Worm (Caenorhabditis elegans) whole organism, mixed stage, embryonic: ENCODE results near the gene fbxc-30.
"Not testable (repeated sequence)": the region's sequence is repeated elsewhere in the genome, so short reads cannot be mapped to it uniquely, and the experiment has no call there.

Source experiments
- M03D4.4 ChIP-seq: sonication (generic microtip); optimal IDR thresholded peaks from 2 replicates; lab custom pipeline; 2017; ENCODE audit warnings: mild to moderate bottlenecking, missing genetic modification characterization, missing compliant biosample characterization
- bed-3 ChIP-seq: fragments of 200-800 bp; sonication (Bioruptor generic); optimal IDR thresholded peaks from 3 replicates; lab custom pipeline; 2018; ENCODE audit warnings: mild to moderate bottlenecking, missing genetic modification characterization, moderate library complexity, missing compliant biosample characterization
- blmp-1 ChIP-seq: fragments of 150-350 bp; optimal IDR thresholded peaks from 2 replicates; lab custom pipeline; 2014; ENCODE audit warnings: missing biosample characterization, missing genetic modification characterization
- ceh-39 ChIP-seq: fragments of 150-350 bp; optimal IDR thresholded peaks from 2 replicates; lab custom pipeline; 2014; ENCODE audit warnings: missing biosample characterization, missing genetic modification characterization
- ceh-43 ChIP-seq: fragments of 200-800 bp; sonication (Bioruptor generic); optimal IDR thresholded peaks from 2 replicates; lab custom pipeline; 2018; ENCODE audit warnings: mild to moderate bottlenecking, missing genetic modification characterization, moderate library complexity, missing compliant biosample characterization
- ceh-83 ChIP-seq: fragments of 200-800 bp; sonication (Bioruptor generic); optimal IDR thresholded peaks from 2 replicates; lab custom pipeline; 2018; ENCODE audit warnings: mild to moderate bottlenecking, missing genetic modification characterization, missing compliant biosample characterization
- ces-1 ChIP-seq: fragments of 150-350 bp; optimal IDR thresholded peaks from 2 replicates; lab custom pipeline; 2014; ENCODE audit warnings: missing biosample characterization, missing genetic modification reagents, missing genetic modification characterization
- cnd-1 ChIP-seq: fragments of 200-800 bp; sonication (Bioruptor generic); optimal IDR thresholded peaks from 2 replicates; lab custom pipeline; 2018; ENCODE audit warnings: mild to moderate bottlenecking, missing genetic modification characterization, missing compliant biosample characterization
- elt-1 ChIP-seq: sonication (generic microtip); optimal IDR thresholded peaks from 2 replicates; lab custom pipeline; 2017; ENCODE audit warnings: missing genetic modification characterization, mild to moderate bottlenecking, missing compliant biosample characterization, antibody characterized with exemption, moderate library complexity, borderline replicate concordance; ENCODE audit not compliant: insufficient read depth
- ham-2 ChIP-seq: fragments of 200-800 bp; sonication (Bioruptor generic); optimal IDR thresholded peaks from 2 replicates; lab custom pipeline; 2018; ENCODE audit warnings: mild to moderate bottlenecking, missing genetic modification characterization, missing compliant biosample characterization
- lin-32 ChIP-seq: fragments of 200-800 bp; sonication (Bioruptor generic); optimal IDR thresholded peaks from 2 replicates; lab custom pipeline; 2018; ENCODE audit warnings: mild to moderate bottlenecking, missing genetic modification characterization, missing compliant biosample characterization
- lsy-2 ChIP-seq: fragments of 150-350 bp; optimal IDR thresholded peaks from 2 replicates; lab custom pipeline; 2014; ENCODE audit warnings: missing biosample characterization, missing genetic modification characterization
- mab-5 ChIP-seq: fragments of 150-350 bp; optimal IDR thresholded peaks from 2 replicates; lab custom pipeline; 2014; ENCODE audit warnings: missing biosample characterization, missing genetic modification characterization
- mep-1 ChIP-seq: fragments of 150-350 bp; optimal IDR thresholded peaks from 2 replicates; lab custom pipeline; 2017; ENCODE audit warnings: missing biosample characterization, missing genetic modification reagents, missing genetic modification characterization, inconsistent platforms
- mls-2 ChIP-seq: sonication (generic microtip); optimal IDR thresholded peaks from 2 replicates; lab custom pipeline; 2016; ENCODE audit warnings: mild to moderate bottlenecking, missing genetic modification characterization, moderate library complexity, missing compliant biosample characterization
- nhr-12 ChIP-seq: fragments of 150-350 bp; optimal IDR thresholded peaks from 2 replicates; lab custom pipeline; 2014; ENCODE audit warnings: missing biosample characterization, missing genetic modification characterization
- nhr-2 ChIP-seq: fragments of 150-350 bp; optimal IDR thresholded peaks from 2 replicates; lab custom pipeline; 2014; ENCODE audit warnings: missing biosample characterization, missing genetic modification characterization
- nhr-237 ChIP-seq: fragments of 150-350 bp; optimal IDR thresholded peaks from 2 replicates; lab custom pipeline; 2014; ENCODE audit warnings: missing biosample characterization, missing genetic modification characterization
- nhr-28 ChIP-seq: fragments of 150-350 bp; optimal IDR thresholded peaks from 2 replicates; lab custom pipeline; 2014; ENCODE audit warnings: missing biosample characterization, missing genetic modification characterization
- nhr-76 ChIP-seq: sonication (generic microtip); optimal IDR thresholded peaks from 2 replicates; lab custom pipeline; 2017; ENCODE audit warnings: missing biosample characterization, missing genetic modification characterization
- pha-4 ChIP-seq: fragments of 150-350 bp; optimal IDR thresholded peaks from 2 replicates; lab custom pipeline; 2018; ENCODE audit warnings: missing biosample characterization, missing genetic modification reagents, missing genetic modification characterization
- sem-2 ChIP-seq: fragments of 200-800 bp; sonication (Bioruptor generic); optimal IDR thresholded peaks from 2 replicates; lab custom pipeline; 2018; ENCODE audit warnings: mild to moderate bottlenecking, missing genetic modification characterization, missing compliant biosample characterization
- snpc-4 ChIP-seq: fragments of 150-350 bp; optimal IDR thresholded peaks from 2 replicates; lab custom pipeline; 2014; ENCODE audit warnings: missing biosample characterization, missing genetic modification characterization
- sptf-1 ChIP-seq: sonication (generic microtip); optimal IDR thresholded peaks from 2 replicates; lab custom pipeline; 2017; ENCODE audit warnings: mild to moderate bottlenecking, missing genetic modification characterization, moderate library complexity, missing compliant biosample characterization
- tbx-8 ChIP-seq: fragments of 200-800 bp; sonication (Bioruptor generic); optimal IDR thresholded peaks from 2 replicates; lab custom pipeline; 2018; ENCODE audit warnings: mild to moderate bottlenecking, missing genetic modification characterization, moderate library complexity, missing compliant biosample characterization
- unc-120 ChIP-seq: sonication (generic microtip); optimal IDR thresholded peaks from 2 replicates; lab custom pipeline; 2017; ENCODE audit warnings: missing genetic modification characterization, missing compliant biosample characterization; ENCODE audit not compliant: poor library complexity, severe bottlenecking
- unc-62 ChIP-seq: fragments of 150-350 bp; optimal IDR thresholded peaks from 2 replicates; lab custom pipeline; 2014; ENCODE audit warnings: missing biosample characterization, missing genetic modification reagents, missing genetic modification characterization
- zip-8 ChIP-seq: fragments of 150-350 bp; optimal IDR thresholded peaks from 2 replicates; lab custom pipeline; 2014; ENCODE audit warnings: missing biosample characterization, missing genetic modification characterization
- ztf-11 ChIP-seq: fragments of 150-350 bp; optimal IDR thresholded peaks from 2 replicates; lab custom pipeline; 2014; ENCODE audit warnings: missing biosample characterization, missing genetic modification characterization

fbxc-30 gene

DNA sequence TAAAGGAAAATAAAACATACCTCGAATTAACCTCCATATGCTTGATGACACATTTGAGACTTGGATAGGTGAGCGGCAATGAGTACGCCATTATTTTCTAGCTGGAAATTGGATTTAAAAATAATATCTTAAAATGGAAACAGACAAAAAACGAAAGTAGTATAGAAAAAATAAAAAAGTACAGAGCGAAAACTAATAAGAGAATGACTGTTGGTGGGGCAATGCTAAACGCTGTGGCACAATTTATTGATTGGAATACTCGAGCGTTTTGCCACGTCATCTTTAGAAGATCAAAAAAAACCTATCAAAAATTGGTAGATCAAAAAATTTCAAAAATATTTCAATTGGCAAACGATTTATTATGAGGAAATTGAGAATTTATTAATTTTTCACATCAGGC is 30.7 kb downstream of the fbxc-30 start, which contains the start of gene fbxc-32:
Gene fbxc-32 (minus strand): TSS at position 101 of the 400 bp plus-strand sequence.
- TF ChIP-seq ceh-39 (tag; lab: Kevin White, UChicago) (no peak), pha-4 (no peak), mab-5 (no peak), zip-8 (tag; lab: Kevin White, UChicago) (no peak)

- no peak for TF ChIP-seq ceh-39 (tag; lab: Kevin White, UChicago)
These were observed 33.0 kb downstream of the fbxc-30 start for ce11 chrII:950374-950773.

ce11 chrII:953052-953451 is 35.6 kb downstream of the fbxc-30 start:
- TF ChIP-seq ceh-83 (GFP tag; lab: Kevin White, UChicago) (no peak), snpc-4 (tag; lab: Kevin White, UChicago) (no peak), M03D4.4 (tag; lab: Kevin White, UChicago) (no peak), unc-62 (no peak), ces-1 (no peak), unc-120 (tag; lab: Kevin White, UChicago) (no peak), nhr-237 (tag; lab: Kevin White, UChicago) (no peak), lin-32 (GFP tag; lab: Kevin White, UChicago) (no peak), elt-1 (tag; lab: Kevin White, UChicago) (no peak), nhr-2 (tag; lab: Kevin White, UChicago) (no peak)

DNA sequence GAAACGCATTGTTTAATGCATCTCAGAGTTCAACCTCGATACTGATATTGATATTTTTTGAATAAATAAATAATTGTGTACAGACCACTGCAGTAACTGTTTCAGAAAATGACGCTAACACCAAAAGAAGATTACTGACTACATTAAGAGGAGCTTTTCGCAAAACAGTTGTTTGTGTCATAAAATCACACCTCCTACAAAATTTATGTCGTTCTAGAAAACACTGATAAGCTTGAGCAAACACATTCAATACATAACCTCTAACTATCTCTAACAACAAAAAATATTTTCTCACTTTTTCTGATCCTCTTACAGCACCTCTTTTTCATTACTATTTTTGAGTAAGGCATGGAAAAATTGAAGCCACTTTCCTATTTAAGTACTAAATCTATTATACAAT is 37.2 kb downstream of the fbxc-30 start, which contains the start of gene fbxc-7:
Gene fbxc-7 (plus strand): TSS at position 301 of the 400 bp plus-strand sequence.
- TF ChIP-seq nhr-28 (tag; lab: Kevin White, UChicago); elt-1 (tag; lab: Kevin White, UChicago); bed-3 (GFP tag; lab: Kevin White, UChicago): not testable (repeated sequence)

- TF ChIP-seq ceh-39 (tag; lab: Kevin White, UChicago) (no peak), elt-1 (tag; lab: Kevin White, UChicago) (no peak), ces-1 (no peak), ztf-11 (tag; lab: Kevin White, UChicago) (no peak), lin-32 (GFP tag; lab: Kevin White, UChicago) (no peak), M03D4.4 (tag; lab: Kevin White, UChicago) (no peak), ham-2 (GFP tag; lab: Kevin White, UChicago) (no peak), nhr-237 (tag; lab: Kevin White, UChicago) (no peak), sem-2 (GFP tag; lab: Kevin White, UChicago) (no peak), lsy-2 (tag; lab: Kevin White, UChicago) (no peak), blmp-1 (tag; lab: Kevin White, UChicago) (no peak), sptf-1 (tag; lab: Kevin White, UChicago) (no peak), nhr-76 (tag; lab: Kevin White, UChicago) (no peak), unc-120 (tag; lab: Kevin White, UChicago) (no peak), zip-8 (tag; lab: Kevin White, UChicago) (no peak), nhr-28 (tag; lab: Kevin White, UChicago) (no peak), ceh-83 (GFP tag; lab: Kevin White, UChicago) (no peak), unc-62 (no peak)
These were observed 41.2 kb downstream of the fbxc-30 start, which contains the start of gene sdz-4 for ce11 chrII:958618-959017. sdz-4 (plus strand) TSS chrII:958918.

ce11 chrII:960218-960617 is 42.8 kb downstream of the fbxc-30 start, which contains the start of the genes C32B5.18 and C32B5.7:
C32B5.18 (plus strand) TSS chrII:960518.
C32B5.7 (plus strand) TSS chrII:960528.
- TF ChIP-seq ceh-43 (GFP tag; lab: Kevin White, UChicago) = no peak
- TF ChIP-seq ham-2 (GFP tag; lab: Kevin White, UChicago) = no peak
- TF ChIP-seq elt-1 (tag; lab: Kevin White, UChicago) = no peak
- TF ChIP-seq nhr-76 (tag; lab: Kevin White, UChicago) = no peak
- no peak for TF ChIP-seq lin-32 (GFP tag; lab: Kevin White, UChicago)
- TF ChIP-seq nhr-2 (tag; lab: Kevin White, UChicago) = peak; percentile 13
- no peak for TF ChIP-seq ztf-11 (tag; lab: Kevin White, UChicago)
- TF ChIP-seq sptf-1 (tag; lab: Kevin White, UChicago) = no peak
- TF ChIP-seq nhr-28 (tag; lab: Kevin White, UChicago) = no peak
- TF ChIP-seq lsy-2 (tag; lab: Kevin White, UChicago) = no peak
- peak; percentile 20 for TF ChIP-seq ceh-39 (tag; lab: Kevin White, UChicago)
- TF ChIP-seq tbx-8 = no peak
- no peak for TF ChIP-seq bed-3 (GFP tag; lab: Kevin White, UChicago)
- TF ChIP-seq mab-5 = no peak
- no peak for TF ChIP-seq pha-4
- no peak for TF ChIP-seq ces-1
- no peak for TF ChIP-seq unc-62
- TF ChIP-seq mep-1 (tag; lab: Kevin White, UChicago) = no peak
- TF ChIP-seq nhr-12 (tag; lab: Kevin White, UChicago) = no peak
- no peak for TF ChIP-seq blmp-1 (tag; lab: Kevin White, UChicago)
- no peak for TF ChIP-seq mls-2
- no peak for TF ChIP-seq unc-120 (tag; lab: Kevin White, UChicago)
- TF ChIP-seq cnd-1 (tag; lab: Kevin White, UChicago) = peak; percentile 35
- TF ChIP-seq ceh-83 (GFP tag; lab: Kevin White, UChicago) = no peak
